Worm (Caenorhabditis elegans): ENCODE data around the gene sru-4.

DNA sequence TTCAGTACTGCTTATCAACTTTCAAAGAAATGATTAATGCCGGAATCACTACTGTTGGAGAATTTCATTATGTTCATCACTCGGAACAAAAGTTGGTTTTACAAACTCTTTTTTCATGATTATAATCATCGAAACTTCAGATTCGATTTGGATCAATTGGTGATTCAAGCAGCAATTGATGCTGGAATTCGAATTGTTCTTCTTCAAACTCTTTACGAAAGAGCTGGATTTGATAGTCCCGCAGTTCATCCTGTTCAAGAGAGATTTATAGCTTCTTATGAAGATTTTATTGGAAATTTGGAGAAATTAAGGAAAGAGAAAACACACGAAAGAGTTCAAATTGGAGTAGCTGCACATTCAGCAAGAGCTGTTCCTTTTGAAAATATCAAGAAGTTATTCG, 46.4 kb upstream of the sru-4 start:
- no peak for TF ChIP-seq ceh-36 (tag; optimal IDR thresholded peaks at IDR 0.05)
- TF ChIP-seq tbx-11 (GFP tag; IDR thresholded peaks at IDR 0.05), result no peak
- TF ChIP-seq ets-7 (tag; optimal IDR thresholded peaks at IDR 0.05), result no peak

Data from whole organism, early embryonic.